Fruit fly (Drosophila melanogaster) whole organism, adult: ENCODE measurements around the gene CG11226.
A peak's percentile ranks its signal among the peaks of the same experiment; 100 is the strongest.

Experiments
- CG11617 ChIP-seq: fragments of 200-800 bp; sonication (Bioruptor generic); optimal IDR thresholded peaks from 2 replicates; lab custom pipeline; 2017; ENCODE audit warnings: mild to moderate bottlenecking, missing biosample characterization, missing genetic modification reagents, missing genetic modification characterization
- CG12768 ChIP-seq: fragments of 200-800 bp; sonication (Bioruptor generic); optimal IDR thresholded peaks from 2 replicates; lab custom pipeline; 2017; ENCODE audit warnings: missing biosample characterization, missing genetic modification characterization, mild to moderate bottlenecking, moderate library complexity, missing genetic modification reagents
- CG14711 ChIP-seq: fragments of 200-800 bp; sonication (Bioruptor generic); optimal IDR thresholded peaks from 2 replicates; lab custom pipeline; 2018; ENCODE audit warnings: missing biosample characterization, mild to moderate bottlenecking, missing genetic modification characterization, moderate library complexity
- CG1620 ChIP-seq: fragments of 200-800 bp; sonication (Bioruptor generic); optimal IDR thresholded peaks from 2 replicates; lab custom pipeline; 2016; ENCODE audit warnings: missing biosample characterization, missing genetic modification characterization
- CG5204 ChIP-seq: fragments of 200-800 bp; sonication (Bioruptor generic); optimal IDR thresholded peaks from 2 replicates; lab custom pipeline; 2016; ENCODE audit warnings: missing biosample characterization, missing genetic modification characterization
- CG7045 ChIP-seq: fragments of 200-800 bp; sonication (Bioruptor generic); optimal IDR thresholded peaks from 2 replicates; lab custom pipeline; 2017; ENCODE audit warnings: missing biosample characterization, mild to moderate bottlenecking, missing genetic modification characterization
- CG7101 ChIP-seq: fragments of 200-800 bp; sonication (Bioruptor generic); optimal IDR thresholded peaks from 2 replicates; lab custom pipeline; 2018; ENCODE audit warnings: missing biosample characterization, mild to moderate bottlenecking, missing genetic modification characterization, moderate library complexity
- Clk ChIP-seq: fragments of 200-800 bp; sonication (Bioruptor generic); optimal IDR thresholded peaks from 2 replicates; lab custom pipeline; 2017; ENCODE audit warnings: missing biosample characterization, missing genetic modification characterization
- Crg-1 ChIP-seq: fragments of 200-800 bp; sonication (Bioruptor generic); optimal IDR thresholded peaks from 2 replicates; lab custom pipeline; 2016; ENCODE audit warnings: missing biosample characterization, missing genetic modification characterization
- Mnt ChIP-seq: fragments of 200-800 bp; sonication (Bioruptor generic); optimal IDR thresholded peaks from 2 replicates; lab custom pipeline; 2016; ENCODE audit warnings: missing biosample characterization, mild to moderate bottlenecking, missing genetic modification characterization
- cic ChIP-seq: fragments of 200-800 bp; sonication (Bioruptor generic); optimal IDR thresholded peaks from 2 replicates; lab custom pipeline; 2017; ENCODE audit warnings: missing biosample characterization, mild to moderate bottlenecking, missing genetic modification characterization, moderate library complexity
- kay ChIP-seq: fragments of 200-800 bp; sonication (Bioruptor generic); peaks from one replicate; lab custom pipeline; 2016; ENCODE audit warnings: missing biosample characterization, missing genetic modification characterization, borderline replicate concordance
- ovo ChIP-seq: fragments of 200-800 bp; sonication (Bioruptor generic); optimal IDR thresholded peaks from 2 replicates; lab custom pipeline; 2016; ENCODE audit warnings: missing biosample characterization, missing genetic modification characterization
- toe ChIP-seq: fragments of 200-800 bp; sonication (Bioruptor generic); optimal IDR thresholded peaks from 2 replicates; lab custom pipeline; 2016; ENCODE audit warnings: missing biosample characterization, missing genetic modification characterization

DNA sequence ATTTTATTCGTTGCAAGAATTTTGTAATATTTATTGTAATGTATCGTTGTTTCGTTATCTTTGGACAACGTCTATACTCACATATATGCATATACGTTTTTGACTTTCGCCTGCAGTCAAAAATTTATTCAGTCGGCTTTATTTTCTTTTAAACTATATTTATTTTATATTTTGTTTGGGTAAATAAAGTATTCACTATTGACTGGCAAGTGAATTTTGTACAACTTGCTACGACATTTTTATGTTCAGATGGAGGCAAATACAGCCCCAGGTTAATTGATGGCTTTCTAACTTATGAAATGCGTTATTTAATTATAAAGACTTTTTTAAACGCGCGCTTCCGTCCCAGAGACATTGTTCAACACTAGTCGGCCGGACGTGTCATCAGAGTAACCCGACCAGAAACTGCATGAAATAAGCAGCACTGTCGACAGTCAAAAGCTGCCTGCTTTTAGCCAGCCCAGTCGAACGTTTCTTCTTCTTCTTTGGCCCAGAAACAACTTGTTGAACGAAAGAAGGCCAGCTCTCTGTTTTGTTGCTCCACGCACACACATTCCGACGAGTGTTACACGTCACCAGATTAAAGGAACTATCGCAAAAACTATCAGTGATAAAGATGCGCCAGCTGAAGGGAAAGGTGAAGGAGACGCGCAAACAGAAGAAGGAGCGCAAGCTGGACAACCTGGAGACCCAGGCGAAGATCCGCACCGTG is 26.7 kb downstream of the CG11226 start, which contains the start of gene CG33169:
- TF ChIP-seq cic: peak; percentile 84
- TF ChIP-seq CG11617: no peak
- peak; percentile 74 for TF ChIP-seq Clk (GFP tag; lab: Kevin White, UChicago)
- TF ChIP-seq kay: peak; percentile 94
- peak; percentile 96 for TF ChIP-seq CG1620 (GFP tag; lab: Kevin White, UChicago)
- TF ChIP-seq CG5204: no peak
- TF ChIP-seq CG7101 (tag; lab: Kevin White, UChicago): peak; percentile 88
- TF ChIP-seq ovo (GFP tag; lab: Kevin White, UChicago): peak; percentile 87
- TF ChIP-seq CG12768 (GFP tag; lab: Kevin White, UChicago): peak; percentile 87
- TF ChIP-seq CG14711: peak; percentile 63
- peak; percentile 77 for TF ChIP-seq toe (GFP tag; lab: Kevin White, UChicago)
- TF ChIP-seq CG7045 (GFP tag; lab: Kevin White, UChicago): peak; percentile 68
- TF ChIP-seq Mnt (GFP tag; lab: Kevin White, UChicago): peak; percentile 89
- peak; percentile 92 for TF ChIP-seq Crg-1 (GFP tag; lab: Kevin White, UChicago)
